Worm (Caenorhabditis elegans) whole organism, L1 larva: Measurements from ENCODE around the gene mrpl-50.

Experiments used
- elt-3 ChIP-seq, 6 experiments: fragments of 150-350 bp in 1 of 6; sonication (generic microtip); optimal IDR thresholded peaks; 2 replicates each; lab custom pipeline; 2017 to 2018; ENCODE audit warnings: missing biosample characterization in 6 of 6, missing genetic modification characterization in 6 of 6, inconsistent platforms in 1 of 6
- unc-130 ChIP-seq: fragments of 150-350 bp; optimal IDR thresholded peaks from 2 replicates; lab custom pipeline; 2017; ENCODE audit warnings: missing biosample characterization, missing genetic modification characterization, inconsistent platforms
- unc-62 ChIP-seq: fragments of 150-350 bp; optimal IDR thresholded peaks from 2 replicates; lab custom pipeline; 2014; ENCODE audit warnings: missing biosample characterization, missing genetic modification reagents, missing genetic modification characterization

ce11 chrII:8951270-8951669 is 21.6 kb downstream of the mrpl-50 start:
- TF ChIP-seq unc-62 (GFP tag; lab: Kevin White, UChicago) (no peak), unc-130 (tag; lab: Kevin White, UChicago) (no peak), elt-3 (tag; optimal IDR thresholded peaks at IDR 0.05; lab: Kevin White, UChicago) (no peak)
